Worm (Caenorhabditis elegans): Measurements from ENCODE around the gene C02B10.4.

DNA sequence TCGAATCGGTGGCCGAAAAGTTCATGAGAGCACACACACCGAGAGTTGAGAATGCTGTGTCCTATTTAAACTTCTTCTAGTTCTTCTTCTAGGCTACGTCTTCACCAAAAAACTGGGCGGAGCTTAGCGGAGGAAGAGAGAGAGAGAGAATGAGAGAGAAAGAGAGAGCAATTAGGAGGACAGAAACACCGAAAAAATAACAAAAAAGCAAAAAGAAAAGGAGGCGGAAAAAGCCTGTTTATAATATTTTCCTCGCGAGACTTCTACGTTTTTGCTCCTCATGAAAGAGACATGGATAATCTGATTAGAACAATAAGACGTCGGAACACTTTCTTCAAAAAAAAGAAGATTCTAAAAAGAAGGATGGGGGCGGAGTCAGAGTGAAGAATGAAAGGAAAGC, 30.6 kb downstream of the C02B10.4 start, which contains the start of gene tkr-3:
- no peak for TF ChIP-seq unc-62 (GFP tag; optimal IDR thresholded peaks at IDR 0.05)
- TF ChIP-seq nhr-28 (tag; optimal IDR thresholded peaks at IDR 0.05) = no peak
- no peak for TF ChIP-seq mep-1 (tag; optimal IDR thresholded peaks at IDR 0.05)
- TF ChIP-seq mab-5 (tag; optimal IDR thresholded peaks at IDR 0.05) = no peak
- no peak for TF ChIP-seq ceh-43 (GFP tag; optimal IDR thresholded peaks at IDR 0.05)
- TF ChIP-seq lin-13 (tag; optimal IDR thresholded peaks at IDR 0.05) = no peak
- TF ChIP-seq zip-8 (tag; optimal IDR thresholded peaks at IDR 0.05) = no peak
- TF ChIP-seq nhr-12 (tag; optimal IDR thresholded peaks at IDR 0.05) = no peak
- no peak for TF ChIP-seq snpc-4 (tag; optimal IDR thresholded peaks at IDR 0.05)
- TF ChIP-seq elt-3 (tag; optimal IDR thresholded peaks at IDR 0.05) = no peak
- no peak for TF ChIP-seq mls-2 (tag; optimal IDR thresholded peaks at IDR 0.05)
- no peak for TF ChIP-seq lsy-2 (tag; optimal IDR thresholded peaks at IDR 0.05)

All from whole organism, mixed stage, embryonic.